Worm (Caenorhabditis elegans) whole organism, L4 larva: ENCODE data around the gene T28A11.4.

Source experiments
- ceh-32 ChIP-seq: sonication (generic microtip); optimal IDR thresholded peaks from 2 replicates; lab custom pipeline; 2016; ENCODE audit warnings: mild to moderate bottlenecking, missing genetic modification characterization, missing compliant biosample characterization; ENCODE audit not compliant: poor library complexity
- dve-1 ChIP-seq: sonication (generic microtip); optimal IDR thresholded peaks from 2 replicates; lab custom pipeline; 2017; ENCODE audit warnings: antibody characterized with exemption, mild to moderate bottlenecking, missing genetic modification characterization, missing compliant biosample characterization; ENCODE audit not compliant: insufficient read depth
- egl-27 ChIP-seq: sonication (generic microtip); optimal IDR thresholded peaks from 3 replicates; lab custom pipeline; 2017; ENCODE audit warnings: missing biosample characterization, missing genetic modification reagents, missing genetic modification characterization
- egl-43 ChIP-seq: fragments of 200-800 bp; sonication (Bioruptor generic); IDR thresholded peaks from 2 replicates; pipeline ENCODE4 v1.3.6; 2022; ENCODE audit warnings: missing genetic modification reagents, missing genetic modification characterization, missing compliant biosample characterization
- nhr-28 ChIP-seq: fragments of 150-350 bp; optimal IDR thresholded peaks from 2 replicates; lab custom pipeline; 2014; ENCODE audit warnings: missing biosample characterization, missing genetic modification characterization
- pqm-1 ChIP-seq: sonication (generic microtip); optimal IDR thresholded peaks from 2 replicates; lab custom pipeline; 2017; ENCODE audit warnings: missing biosample characterization, missing genetic modification characterization
- snpc-4 ChIP-seq: fragments of 150-350 bp; optimal IDR thresholded peaks from 2 replicates; lab custom pipeline; 2014; ENCODE audit warnings: missing biosample characterization, missing genetic modification characterization

DNA sequence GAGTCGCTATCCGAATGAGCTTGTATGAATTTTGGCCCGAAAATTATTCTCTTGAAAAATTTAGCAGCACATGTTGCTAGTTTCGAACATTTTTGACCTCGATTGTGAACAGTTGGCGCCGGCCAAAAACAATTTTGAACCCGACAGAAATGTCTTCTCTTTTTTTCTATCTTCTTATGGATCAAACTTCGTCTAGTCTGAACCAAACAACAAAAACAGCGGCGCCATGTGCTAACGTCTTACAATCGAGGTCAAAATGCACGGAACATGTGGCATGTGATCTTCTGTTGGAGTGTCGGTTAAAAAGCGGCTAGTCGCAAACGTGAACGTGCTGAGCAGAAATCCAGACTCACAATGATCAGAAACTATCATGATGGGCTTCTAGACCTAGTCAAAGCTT is 2.3 kb downstream of the T28A11.4 start:
- TF ChIP-seq egl-27 (tag; lab: Kevin White, UChicago) = no peak
- TF ChIP-seq ceh-32 (tag; lab: Kevin White, UChicago) = no peak
- no peak for TF ChIP-seq pqm-1 (tag; lab: Kevin White, UChicago)
- no peak for TF ChIP-seq dve-1 (tag; lab: Kevin White, UChicago)
- no peak for TF ChIP-seq nhr-28 (tag; lab: Kevin White, UChicago)
- TF ChIP-seq egl-43 (GFP tag; lab: Robert Waterston, UW) = no peak
- no peak for TF ChIP-seq snpc-4 (tag; lab: Kevin White, UChicago)
